Worm (Caenorhabditis elegans) whole organism, L2 larva: ENCODE results near the gene cat-4.
A peak's percentile ranks its signal among the peaks of the same experiment; 100 is the strongest.

Source experiments
- C34F6.9 ChIP-seq: fragments of 150-350 bp; optimal IDR thresholded peaks from 2 replicates; lab custom pipeline; 2014; ENCODE audit warnings: missing biosample characterization, missing genetic modification characterization
- R02D3.7 ChIP-seq: fragments of 150-350 bp; optimal IDR thresholded peaks from 2 replicates; lab custom pipeline; 2014; ENCODE audit warnings: missing biosample characterization, missing genetic modification characterization
- Y55F3AM.14 ChIP-seq: fragments of 200-800 bp; sonication (Bioruptor generic); optimal IDR thresholded peaks from 2 replicates; lab custom pipeline; 2018; ENCODE audit warnings: mild to moderate bottlenecking, missing genetic modification characterization, missing compliant biosample characterization
- ZK546.5 ChIP-seq: sonication (generic microtip); optimal IDR thresholded peaks from 2 replicates; lab custom pipeline; 2017; ENCODE audit warnings: missing biosample characterization, missing genetic modification characterization
- aly-2 ChIP-seq: fragments of 150-350 bp; optimal IDR thresholded peaks from 2 replicates; lab custom pipeline; 2014; ENCODE audit warnings: missing biosample characterization, missing genetic modification characterization
- ama-1 ChIP-seq: fragments of 150-350 bp; optimal IDR thresholded peaks from 2 replicates; lab custom pipeline; 2018; ENCODE audit warnings: inconsistent platforms
- crh-2 ChIP-seq: sonication (generic microtip); optimal IDR thresholded peaks from 2 replicates; lab custom pipeline; 2017; ENCODE audit warnings: missing biosample characterization, missing genetic modification characterization
- dmd-4 ChIP-seq: sonication (generic microtip); optimal IDR thresholded peaks from 2 replicates; lab custom pipeline; 2017; ENCODE audit warnings: missing biosample characterization, missing genetic modification characterization
- egl-27 ChIP-seq: sonication (generic microtip); optimal IDR thresholded peaks from 3 replicates; lab custom pipeline; 2017; ENCODE audit warnings: missing biosample characterization, missing genetic modification reagents, missing genetic modification characterization
- elt-3 ChIP-seq: sonication (generic microtip); optimal IDR thresholded peaks from 2 replicates; lab custom pipeline; 2017; ENCODE audit warnings: missing biosample characterization, missing genetic modification characterization
- fos-1 ChIP-seq: fragments of 150-350 bp; optimal IDR thresholded peaks from 2 replicates; lab custom pipeline; 2014; ENCODE audit warnings: missing biosample characterization, missing genetic modification characterization
- gmeb-1 ChIP-seq: fragments of 150-350 bp; optimal IDR thresholded peaks from 2 replicates; lab custom pipeline; 2014; ENCODE audit warnings: missing biosample characterization, missing genetic modification characterization
- lin-39 ChIP-seq: fragments of 150-350 bp; optimal IDR thresholded peaks from 2 replicates; lab custom pipeline; 2014; ENCODE audit warnings: missing biosample characterization, missing genetic modification reagents, missing genetic modification characterization
- lsy-2 ChIP-seq, 2 experiments: fragments of 150-350 bp in 1 of 2; sonication (generic microtip) in 1 of 2; optimal IDR thresholded peaks; 2 replicates each; lab custom pipeline; 2014 to 2017; ENCODE audit warnings: missing biosample characterization in 2 of 2, missing genetic modification characterization in 2 of 2
- nhr-12 ChIP-seq: fragments of 150-350 bp; optimal IDR thresholded peaks from 2 replicates; lab custom pipeline; 2014; ENCODE audit warnings: missing biosample characterization, missing genetic modification characterization
- nhr-129 ChIP-seq: fragments of 150-350 bp; optimal IDR thresholded peaks from 2 replicates; lab custom pipeline; 2014; ENCODE audit warnings: missing biosample characterization, missing genetic modification characterization
- nhr-21 ChIP-seq: fragments of 150-350 bp; optimal IDR thresholded peaks from 2 replicates; lab custom pipeline; 2014; ENCODE audit warnings: missing biosample characterization, missing genetic modification characterization
- nhr-23 ChIP-seq: fragments of 150-350 bp; optimal IDR thresholded peaks from 2 replicates; lab custom pipeline; 2014; ENCODE audit warnings: missing biosample characterization, missing genetic modification reagents, missing genetic modification characterization
- nhr-237 ChIP-seq: fragments of 150-350 bp; optimal IDR thresholded peaks from 2 replicates; lab custom pipeline; 2014; ENCODE audit warnings: missing biosample characterization, missing genetic modification characterization
- nhr-77 ChIP-seq: fragments of 150-350 bp; optimal IDR thresholded peaks from 2 replicates; lab custom pipeline; 2014; ENCODE audit warnings: missing biosample characterization, missing genetic modification characterization
- peb-1 ChIP-seq: fragments of 150-350 bp; optimal IDR thresholded peaks from 2 replicates; lab custom pipeline; 2014; ENCODE audit warnings: missing biosample characterization, missing genetic modification characterization
- sem-4 ChIP-seq: fragments of 150-350 bp; optimal IDR thresholded peaks from 2 replicates; lab custom pipeline; 2014; ENCODE audit warnings: missing biosample characterization, missing genetic modification reagents, missing genetic modification characterization
- skn-1 ChIP-seq: sonication (generic microtip); optimal IDR thresholded peaks from 2 replicates; lab custom pipeline; 2017; ENCODE audit warnings: missing biosample characterization, missing genetic modification characterization
- sma-3 ChIP-seq: sonication (generic microtip); optimal IDR thresholded peaks from 2 replicates; lab custom pipeline; 2016; ENCODE audit warnings: missing genetic modification reagents, missing genetic modification characterization, missing compliant biosample characterization
- sma-9 ChIP-seq, 2 experiments: fragments of 150-350 bp in 1 of 2; sonication (generic microtip) in 1 of 2; optimal IDR thresholded peaks; 2 replicates each; lab custom pipeline; 2014 to 2016; ENCODE audit warnings: missing genetic modification characterization in 2 of 2, mild to moderate bottlenecking in 1 of 2, missing biosample characterization in 1 of 2, missing compliant biosample characterization in 1 of 2, missing genetic modification reagents in 1 of 2, moderate library complexity in 1 of 2
- snpc-4 ChIP-seq: fragments of 150-350 bp; optimal IDR thresholded peaks from 2 replicates; lab custom pipeline; 2014; ENCODE audit warnings: missing biosample characterization, missing genetic modification characterization
- unc-55 ChIP-seq: fragments of 150-350 bp; sonication (generic microtip); optimal IDR thresholded peaks from 3 replicates; lab custom pipeline; 2014; ENCODE audit warnings: missing biosample characterization, missing genetic modification reagents, missing genetic modification characterization
- unc-62 ChIP-seq: fragments of 150-350 bp; optimal IDR thresholded peaks from 2 replicates; lab custom pipeline; 2014; ENCODE audit warnings: missing biosample characterization, missing genetic modification reagents, missing genetic modification characterization
- ztf-1 ChIP-seq: fragments of 200-800 bp; sonication (Bioruptor generic); conservative IDR thresholded peaks from 2 replicates; pipeline ENCODE4 v1.3.6; 2022; ENCODE audit warnings: missing genetic modification characterization, missing compliant biosample characterization
- ztf-11 ChIP-seq: sonication (generic microtip); optimal IDR thresholded peaks from 2 replicates; lab custom pipeline; 2017; ENCODE audit warnings: missing biosample characterization, missing genetic modification characterization

cat-4 gene

ce11 chrV:10580638-10581037 is 16.0 kb downstream of the cat-4 start:
- TF ChIP-seq C34F6.9 (tag; lab: Kevin White, UChicago): no peak
- TF ChIP-seq skn-1: peak; percentile 46
- no peak for TF ChIP-seq aly-2
- TF ChIP-seq sma-9 (GFP tag; optimal IDR thresholded peaks at IDR 0.05; lab: Kevin White, UChicago): peak; percentile 32
- no peak for TF ChIP-seq sma-9 (tag; optimal IDR thresholded peaks at IDR 0.05; lab: Kevin White, UChicago)
- no peak for TF ChIP-seq lin-39 (tag; lab: Kevin White, UChicago)
- peak; percentile 83 for TF ChIP-seq fos-1 (tag; lab: Kevin White, UChicago)
- no peak for TF ChIP-seq lsy-2 (tag; optimal IDR thresholded peaks at IDR 0.05; lab: Kevin White, UChicago)
- TF ChIP-seq gmeb-1: peak; percentile 5
- no peak for TF ChIP-seq nhr-129
- TF ChIP-seq crh-2 (tag; lab: Kevin White, UChicago): peak; percentile 23
- TF ChIP-seq Y55F3AM.14 (GFP tag; lab: Kevin White, UChicago): no peak

ce11 chrV:10581837-10582300 is 17.2 kb downstream of the cat-4 start, which contains the start of gene T21C9.6:
TSS of gene T21C9.6 (plus strand) at chrV:10581887.
- TF ChIP-seq sma-9 (GFP tag; optimal IDR thresholded peaks at IDR 0.05; lab: Kevin White, UChicago) (no peak), sma-9 (tag; optimal IDR thresholded peaks at IDR 0.05; lab: Kevin White, UChicago) (no peak), fos-1 (tag; lab: Kevin White, UChicago) (peak; percentile 30)

- TF ChIP-seq lsy-2 (tag; optimal IDR thresholded peaks at IDR 0.05; lab: Kevin White, UChicago) (no peak), C34F6.9 (tag; lab: Kevin White, UChicago) (no peak), dmd-4 (no peak), aly-2 (no peak), egl-27 (tag; lab: Kevin White, UChicago) (no peak), ama-1 (lab: Kevin White, UChicago) (no peak), nhr-21 (tag; lab: Kevin White, UChicago) (no peak), ZK546.5 (no peak)
Observed at ce11 chrV:10588694-10589093, 24.0 kb downstream of the cat-4 start, which contains the start of gene srg-32. TSS of gene srg-32 (minus strand) at chrV:10588794.

ce11 chrV:10589774-10590528 is 25.3 kb downstream of the cat-4 start, which contains the start of gene ttr-23:
TSS of gene ttr-23 (minus strand) at chrV:10589860.
- no peak for TF ChIP-seq C34F6.9 (tag; lab: Kevin White, UChicago)
- TF ChIP-seq crh-2 (tag; lab: Kevin White, UChicago): peak; percentile 32
- peak; percentile 54 for TF ChIP-seq nhr-129
- no peak for TF ChIP-seq skn-1
- peak; percentile 44 for TF ChIP-seq fos-1 (tag; lab: Kevin White, UChicago)
- no peak for TF ChIP-seq elt-3 (tag; lab: Kevin White, UChicago)
- no peak for TF ChIP-seq egl-27 (tag; lab: Kevin White, UChicago)
- no peak for TF ChIP-seq nhr-237 (tag; lab: Kevin White, UChicago)

ce11 chrV:10592479-10592878 is 27.8 kb downstream of the cat-4 start, which contains the start of gene T21C9.9:
TSS of gene T21C9.9 (minus strand) at chrV:10592579.
- TF ChIP-seq ztf-11 (no peak), unc-62 (no peak), C34F6.9 (tag; lab: Kevin White, UChicago) (no peak), ztf-1 (GFP tag; lab: Robert Waterston, UW) (no peak), sma-3 (GFP tag; lab: Kevin White, UChicago) (no peak)
- TF ChIP-seq, all 48 proteins: peak for 0

- TF ChIP-seq sem-4: no peak
- TF ChIP-seq snpc-4 (tag; lab: Kevin White, UChicago): no peak
- TF ChIP-seq nhr-77 (tag; lab: Kevin White, UChicago): no peak
- no peak for TF ChIP-seq unc-55 (GFP tag; lab: Kevin White, UChicago)
- TF ChIP-seq C34F6.9 (tag; lab: Kevin White, UChicago): no peak
Observed at ce11 chrV:10594810-10595209, 30.1 kb downstream of the cat-4 start, which contains the start of gene T21C9.11. TSS of gene T21C9.11 (minus strand) at chrV:10594910.

ce11 chrV:10597234-10597633 is 32.6 kb downstream of the cat-4 start, which contains the start of gene T21C9.13:
TSS of gene T21C9.13 (plus strand) at chrV:10597266.
- TF ChIP-seq nhr-12 (tag; lab: Kevin White, UChicago) (no peak), nhr-23 (tag; lab: Kevin White, UChicago) (no peak), R02D3.7 (tag; lab: Kevin White, UChicago) (no peak), snpc-4 (tag; lab: Kevin White, UChicago) (no peak), nhr-237 (tag; lab: Kevin White, UChicago) (no peak), Y55F3AM.14 (GFP tag; lab: Kevin White, UChicago) (no peak), peb-1 (tag; lab: Kevin White, UChicago) (no peak), ama-1 (lab: Kevin White, UChicago) (no peak)
